Fruit fly (Drosophila melanogaster): Measurements from ENCODE around the gene RhoGEF64C.
A peak's percentile ranks its signal among the peaks of the same experiment; 100 is the strongest.

Gene RhoGEF64C

dm6 chr3L:4747119-4747851 is 54.7 kb downstream of the RhoGEF64C start (continued):
- TF ChIP-seq fd102C (GFP tag; optimal IDR thresholded peaks at IDR 0.05) = no peak
- TF ChIP-seq NFAT (GFP tag; IDR thresholded peaks at IDR 0.05) = peak; percentile 3; the same call in 1 of the 2 replicates
- TF ChIP-seq CG6254 (GFP tag; optimal IDR thresholded peaks at IDR 0.05) = no peak
- no peak for TF ChIP-seq tup (GFP tag; optimal IDR thresholded peaks at IDR 0.05)
- TF ChIP-seq crc (GFP tag; optimal IDR thresholded peaks at IDR 0.05) = no peak
- 0 out of 2 replicates have a peak, but pooled peaks have one; percentile 26 for TF ChIP-seq CG10321 (GFP tag; IDR thresholded peaks at IDR 0.05)
- peak; percentile 84 for TF ChIP-seq sens (GFP tag)
- TF ChIP-seq CG6272 (GFP tag; IDR thresholded peaks at IDR 0.05) = 0 out of 2 replicates have a peak, but pooled peaks have one; percentile 14
- peak; percentile 14 for TF ChIP-seq pfk (GFP tag; optimal IDR thresholded peaks at IDR 0.05)
- peak; percentile 67 for TF ChIP-seq CG15269 (tag; optimal IDR thresholded peaks at IDR 0.05)

- TF ChIP-seq Dek (tag; optimal IDR thresholded peaks at IDR 0.05) (no peak), gem (tag; optimal IDR thresholded peaks at IDR 0.05) (peak; percentile 23), vnd (GFP tag; IDR thresholded peaks at IDR 0.05; ENCODE audit: partially characterized antibody) (no peak), CG17359 (tag; optimal IDR thresholded peaks at IDR 0.05) (no peak), pho (GFP tag; optimal IDR thresholded peaks at IDR 0.05) (no peak), h (optimal IDR thresholded peaks at IDR 0.05) (no peak), CG15073 (GFP tag; optimal IDR thresholded peaks at IDR 0.05) (no peak), mirr (GFP tag; optimal IDR thresholded peaks at IDR 0.05) (no peak), Nf-YB (GFP tag; optimal IDR thresholded peaks at IDR 0.05) (no peak), tna (GFP tag; IDR thresholded peaks at IDR 0.05; ENCODE audit: partially characterized antibody) (no peak), CG1832 (GFP tag; optimal IDR thresholded peaks at IDR 0.05) (no peak), CG7839 (tag; optimal IDR thresholded peaks at IDR 0.05) (no peak), cwo (GFP tag; optimal IDR thresholded peaks at IDR 0.05) (no peak), CG7987 (GFP tag; optimal IDR thresholded peaks at IDR 0.05) (no peak), Dip2 (GFP tag; IDR thresholded peaks at IDR 0.05) (no peak), scrt (GFP tag; optimal IDR thresholded peaks at IDR 0.05) (no peak), PHDP (tag; optimal IDR thresholded peaks at IDR 0.05) (peak; percentile 29), CG11504 (tag; optimal IDR thresholded peaks at IDR 0.05) (no peak), Sry-β (GFP tag; optimal IDR thresholded peaks at IDR 0.05) (no peak), Dip3 (GFP tag; optimal IDR thresholded peaks at IDR 0.05) (no peak), fru (optimal IDR thresholded peaks at IDR 0.05) (no peak), Hey (tag; optimal IDR thresholded peaks at IDR 0.05) (no peak), org-1 (GFP tag; optimal IDR thresholded peaks at IDR 0.05) (no peak), ash1 (GFP tag; optimal IDR thresholded peaks at IDR 0.05) (no peak), Optix (GFP tag; IDR thresholded peaks at IDR 0.05) (no peak), CG32532 (GFP tag; IDR thresholded peaks at IDR 0.05) (no peak), Asciz (GFP tag; optimal IDR thresholded peaks at IDR 0.05) (peak; percentile 8), pnt (GFP tag; optimal IDR thresholded peaks at IDR 0.05) (no peak), sens (GFP tag) (peak; percentile 66), Hmr (GFP tag; optimal IDR thresholded peaks at IDR 0.05) (no peak), sna (GFP tag; IDR thresholded peaks at IDR 0.05; ENCODE audit: partially characterized antibody) (no peak), pfk (GFP tag; optimal IDR thresholded peaks at IDR 0.05) (no peak), CG31441 (GFP tag; IDR thresholded peaks at IDR 0.05) (no peak), CG1024 (GFP tag; IDR thresholded peaks at IDR 0.05) (no peak), al (GFP tag; IDR thresholded peaks at IDR 0.05) (no peak), usp (GFP tag; optimal IDR thresholded peaks at IDR 0.05) (no peak), CG4404 (GFP tag; IDR thresholded peaks at IDR 0.05) (no peak), CG15696 (tag; optimal IDR thresholded peaks at IDR 0.05) (no peak), CG1603 (tag; optimal IDR thresholded peaks at IDR 0.05) (peak; percentile 36), CG31365 (tag; optimal IDR thresholded peaks at IDR 0.05) (no peak), Sry-δ (GFP tag; optimal IDR thresholded peaks at IDR 0.05) (no peak)
These were observed 55.5 kb downstream of the RhoGEF64C start for dm6 chr3L:4748053-4748452.
